Fruit fly (Drosophila melanogaster) Kc167 (cell line): ENCODE results near the gene CG4496.

Experiments
- Myc ChIP-seq: fragments of >200 bp; optimal IDR thresholded peaks from 2 replicates; lab custom pipeline; 2017; ENCODE audit warnings: missing external identifiers
- Sin3A ChIP-seq: fragments of >200 bp; optimal IDR thresholded peaks from 2 replicates; lab custom pipeline; 2018; ENCODE audit warnings: missing external identifiers
- h ChIP-seq: fragments of >200 bp; optimal IDR thresholded peaks from 3 replicates; lab custom pipeline; 2018; ENCODE audit warnings: missing external identifiers
- insv ChIP-seq: fragments of >200 bp; optimal IDR thresholded peaks from 3 replicates; lab custom pipeline; 2018; ENCODE audit warnings: missing external identifiers
- psq ChIP-seq: fragments of >200 bp; optimal IDR thresholded peaks from 2 replicates; lab custom pipeline; 2017; ENCODE audit warnings: missing external identifiers
- ttk ChIP-seq: sonication (Bioruptor generic); optimal IDR thresholded peaks from 2 replicates; lab custom pipeline; 2017; ENCODE audit warnings: missing external identifiers

The CG4496 gene

DNA sequence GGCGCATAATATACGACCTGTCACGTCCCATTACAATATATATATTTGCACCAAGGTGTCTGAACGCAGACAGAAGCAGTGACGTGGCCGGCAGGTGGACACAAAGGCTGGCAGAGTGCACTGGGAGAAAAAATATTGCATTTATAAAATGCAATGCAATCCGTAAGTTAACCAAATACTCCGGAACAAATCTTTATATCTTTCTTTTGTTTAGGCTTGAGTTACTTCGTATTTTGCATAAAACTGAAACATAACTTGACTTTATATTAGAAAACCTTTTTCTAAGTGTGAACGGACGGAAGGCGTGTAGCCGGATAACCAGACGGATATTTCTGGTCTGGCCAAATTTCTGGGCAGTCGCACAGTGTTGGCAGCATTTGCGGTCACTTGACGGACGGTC lies 45.7 kb downstream of the CG4496 start:
- no peak for TF ChIP-seq Myc
- TF ChIP-seq ttk, result no peak
- TF ChIP-seq insv (lab: Kevin White, UChicago), result no peak

DNA sequence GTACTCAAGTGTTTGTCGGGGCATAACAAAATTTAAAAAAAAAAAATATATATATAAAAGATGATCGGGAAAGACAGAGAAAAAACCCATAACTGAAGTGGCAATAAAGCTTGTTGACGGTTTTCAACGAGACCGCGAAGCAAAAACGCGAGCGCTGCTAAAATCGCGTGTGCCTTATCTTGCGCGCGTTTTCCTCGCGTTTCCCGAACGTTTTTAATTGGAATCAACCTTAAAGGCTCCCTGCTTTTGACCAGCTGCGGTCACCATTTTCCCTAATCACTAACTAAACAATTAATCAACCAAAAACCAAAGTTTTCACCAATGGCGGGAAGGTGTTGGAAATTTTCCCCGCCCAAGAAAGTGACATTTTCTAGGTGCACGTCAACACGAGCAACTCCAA lies 49.7 kb downstream of the CG4496 start:
- no peak for TF ChIP-seq ttk
- TF ChIP-seq h (lab: Kevin White, UChicago), result no peak
- no peak for TF ChIP-seq psq (lab: Kevin White, UChicago)
- no peak for TF ChIP-seq Myc
- TF ChIP-seq insv (lab: Kevin White, UChicago), result no peak
- no peak for TF ChIP-seq Sin3A (lab: Kevin White, UChicago)

DNA sequence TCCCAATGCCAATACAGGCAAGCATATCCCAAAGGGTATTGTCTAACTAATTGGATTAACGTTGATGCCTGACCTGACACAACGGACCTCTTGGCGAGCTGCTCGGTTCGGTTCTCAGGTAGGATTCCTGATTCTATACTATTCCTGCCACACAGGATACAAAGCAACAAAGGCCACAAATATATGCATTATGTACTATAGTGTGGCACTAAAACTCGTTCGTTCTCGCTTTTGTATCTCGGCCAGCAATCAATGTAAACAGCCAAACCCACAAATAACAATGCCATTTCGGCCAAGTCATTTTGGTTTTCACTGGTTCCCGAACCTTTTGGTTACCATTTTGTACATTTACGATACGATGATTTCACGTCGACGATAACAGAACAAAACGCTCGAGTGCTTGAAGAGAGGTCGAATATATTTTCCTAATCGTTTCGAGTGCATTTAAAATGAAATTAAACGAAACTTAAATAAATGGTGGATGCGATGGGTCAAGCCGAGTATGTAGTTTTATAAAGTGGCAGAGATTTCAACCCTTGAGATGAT lies 51.2 kb downstream of the CG4496 start:
- TF ChIP-seq psq (lab: Kevin White, UChicago) (no peak), Myc (no peak), h (lab: Kevin White, UChicago) (no peak), Sin3A (lab: Kevin White, UChicago) (no peak), insv (lab: Kevin White, UChicago) (no peak), ttk (no peak)

DNA sequence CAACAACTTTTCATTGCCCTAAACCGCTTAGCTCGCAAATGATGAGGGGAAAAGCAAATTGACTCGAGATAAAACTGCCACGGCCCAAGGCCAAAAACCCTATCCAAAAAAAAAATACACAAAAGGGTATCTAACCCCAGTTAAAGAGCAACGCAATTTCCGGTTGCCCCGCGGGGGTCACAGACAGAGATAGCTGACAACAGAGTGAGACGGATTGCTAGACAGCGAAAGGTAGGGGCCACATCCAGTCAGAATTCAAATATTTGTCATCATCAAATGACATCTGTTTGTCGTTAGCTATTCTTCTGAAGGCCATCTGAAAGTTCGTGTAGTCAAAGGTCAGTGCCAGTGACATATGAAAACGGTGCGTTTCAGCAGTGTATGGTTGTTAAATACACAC lies 53.1 kb downstream of the CG4496 start:
- TF ChIP-seq Sin3A (lab: Kevin White, UChicago), result no peak
- TF ChIP-seq ttk, result no peak
- TF ChIP-seq h (lab: Kevin White, UChicago), result no peak
- TF ChIP-seq insv (lab: Kevin White, UChicago), result no peak
- TF ChIP-seq psq (lab: Kevin White, UChicago), result no peak
- TF ChIP-seq Myc, result no peak
